Worm (Caenorhabditis elegans): ENCODE data around the gene clhm-1.

clhm-1 gene

ce11 chrII:6823233-6823632 lies 47.6 kb downstream of the clhm-1 start (continued):
- no peak for TF ChIP-seq ZK546.5 (tag; optimal IDR thresholded peaks at IDR 0.05)
- peak; percentile 99 for TF ChIP-seq lin-39 (tag; optimal IDR thresholded peaks at IDR 0.05)
- TF ChIP-seq unc-62 (GFP tag; optimal IDR thresholded peaks at IDR 0.05), result peak; percentile 98
- no peak for TF ChIP-seq nhr-23 (tag; optimal IDR thresholded peaks at IDR 0.05)
- TF ChIP-seq lin-15B (tag; optimal IDR thresholded peaks at IDR 0.05), result no peak
- no peak for TF ChIP-seq pha-4 (tag; optimal IDR thresholded peaks at IDR 0.05)

- no peak for TF ChIP-seq fos-1 (tag; optimal IDR thresholded peaks at IDR 0.05)
- TF ChIP-seq unc-39 (tag; optimal IDR thresholded peaks at IDR 0.05), result no peak
- no peak for TF ChIP-seq ceh-28 (tag; optimal IDR thresholded peaks at IDR 0.05)
- peak; percentile 69 for TF ChIP-seq nfya-1 (tag; optimal IDR thresholded peaks at IDR 0.05; ENCODE audit: insufficient read depth)
- TF ChIP-seq ceh-82 (tag; optimal IDR thresholded peaks at IDR 0.05), result no peak
- peak in 1 of 3 experiments; percentile 69 for TF ChIP-seq elt-3 (tag; optimal IDR thresholded peaks at IDR 0.05)
- TF ChIP-seq ztf-4 (tag; optimal IDR thresholded peaks at IDR 0.05), result no peak
- TF ChIP-seq ama-1 (optimal IDR thresholded peaks at IDR 0.05), result no peak
- no peak for TF ChIP-seq skn-1 (tag; optimal IDR thresholded peaks at IDR 0.05)
- TF ChIP-seq jun-1 (tag; optimal IDR thresholded peaks at IDR 0.05), result peak; percentile 6
- no peak for TF ChIP-seq nhr-28 (tag; optimal IDR thresholded peaks at IDR 0.05)
- no peak for TF ChIP-seq pha-4 (tag; optimal IDR thresholded peaks at IDR 0.05)
- no peak for TF ChIP-seq sea-2 (GFP tag; optimal IDR thresholded peaks at IDR 0.05)
- TF ChIP-seq mml-1 (tag; optimal IDR thresholded peaks at IDR 0.05), result no peak
- no peak for TF ChIP-seq ceh-9 (tag; optimal IDR thresholded peaks at IDR 0.05)
- no peak for TF ChIP-seq ztf-11 (tag; optimal IDR thresholded peaks at IDR 0.05)
- TF ChIP-seq aly-2 (tag; optimal IDR thresholded peaks at IDR 0.05), result no peak
- TF ChIP-seq pqm-1 (tag; optimal IDR thresholded peaks at IDR 0.05), result peak; percentile 67
- no peak for TF ChIP-seq nhr-67 (tag; optimal IDR thresholded peaks at IDR 0.05)
- no peak for TF ChIP-seq lin-15B (tag; optimal IDR thresholded peaks at IDR 0.05)
- no peak for TF ChIP-seq fkh-10 (GFP tag; optimal IDR thresholded peaks at IDR 0.05)
- peak; percentile 82 for TF ChIP-seq nhr-25 (tag; optimal IDR thresholded peaks at IDR 0.05)
- TF ChIP-seq unc-62 (GFP tag; optimal IDR thresholded peaks at IDR 0.05), result peak; percentile 89
- TF ChIP-seq elt-1 (tag; optimal IDR thresholded peaks at IDR 0.05), result peak; percentile 96
- no peak for TF ChIP-seq zag-1 (tag; optimal IDR thresholded peaks at IDR 0.05)
- TF ChIP-seq nhr-11 (tag; optimal IDR thresholded peaks at IDR 0.05), result peak; percentile 21
- no peak for TF ChIP-seq snpc-4 (tag; optimal IDR thresholded peaks at IDR 0.05)
- TF ChIP-seq lin-39 (tag; optimal IDR thresholded peaks at IDR 0.05), result no peak
- TF ChIP-seq tbx-2 (tag; optimal IDR thresholded peaks at IDR 0.05), result no peak
- no peak for TF ChIP-seq ceh-16 (tag; optimal IDR thresholded peaks at IDR 0.05)
- TF ChIP-seq mdl-1 (tag; optimal IDR thresholded peaks at IDR 0.05), result peak; percentile 29
- no peak for TF ChIP-seq lsy-12 (tag; optimal IDR thresholded peaks at IDR 0.05)
- peak; percentile 31 for TF ChIP-seq nhr-43 (tag; optimal IDR thresholded peaks at IDR 0.05; ENCODE audit: poor library complexity, severe bottlenecking)
- TF ChIP-seq nhr-76 (tag; optimal IDR thresholded peaks at IDR 0.05), result no peak
- TF ChIP-seq elt-2 (tag; optimal IDR thresholded peaks at IDR 0.05), result peak; percentile 85
- TF ChIP-seq R02D3.7 (tag; optimal IDR thresholded peaks at IDR 0.05), result peak; percentile 8
- TF ChIP-seq nhr-12 (tag; optimal IDR thresholded peaks at IDR 0.05), result no peak
- TF ChIP-seq ZK546.5 (tag; optimal IDR thresholded peaks at IDR 0.05), result no peak
- peak; percentile 90 for TF ChIP-seq egl-5 (tag; optimal IDR thresholded peaks at IDR 0.05)
- TF ChIP-seq egl-27 (tag; optimal IDR thresholded peaks at IDR 0.05), result peak; percentile 34
- TF ChIP-seq eor-1 (tag; optimal IDR thresholded peaks at IDR 0.05), result no peak
- TF ChIP-seq nhr-23 (tag; optimal IDR thresholded peaks at IDR 0.05), result peak; percentile 80
- TF ChIP-seq nhr-237 (tag; optimal IDR thresholded peaks at IDR 0.05), result no peak
- TF ChIP-seq daf-12 (tag; optimal IDR thresholded peaks at IDR 0.05), result no peak
- no peak for TF ChIP-seq fkh-2 (tag; optimal IDR thresholded peaks at IDR 0.05)
- TF ChIP-seq nhr-77 (tag; optimal IDR thresholded peaks at IDR 0.05), result peak; percentile 14
- no peak for TF ChIP-seq hmg-11 (tag; optimal IDR thresholded peaks at IDR 0.05)
Measured at ce11 chrII:6822347-6822746, 48.5 kb downstream of the clhm-1 start.

Measured in whole organism, L3 larva.